Fruit fly (Drosophila melanogaster) Kc167 (cell line): ENCODE data around the gene rhea.

ENCODE experiments used
- Myc ChIP-seq: fragments of >200 bp; optimal IDR thresholded peaks from 2 replicates; lab custom pipeline; 2017; ENCODE audit warnings: missing external identifiers
- Sin3A ChIP-seq: fragments of >200 bp; optimal IDR thresholded peaks from 2 replicates; lab custom pipeline; 2018; ENCODE audit warnings: missing external identifiers
- h ChIP-seq: fragments of >200 bp; optimal IDR thresholded peaks from 3 replicates; lab custom pipeline; 2018; ENCODE audit warnings: missing external identifiers
- psq ChIP-seq: fragments of >200 bp; optimal IDR thresholded peaks from 2 replicates; lab custom pipeline; 2017; ENCODE audit warnings: missing external identifiers
- ttk ChIP-seq: sonication (Bioruptor generic); optimal IDR thresholded peaks from 2 replicates; lab custom pipeline; 2017; ENCODE audit warnings: missing external identifiers

dm6 chr3L:8554024-8554642 lies 9.3 kb downstream of the rhea start:
- no peak for TF ChIP-seq psq (lab: Kevin White, UChicago)
- TF ChIP-seq Myc (lab: Kevin White, UChicago): no peak
- no peak for TF ChIP-seq Sin3A
- TF ChIP-seq ttk: no peak
- TF ChIP-seq h: no peak
